Worm (Caenorhabditis elegans): Measurements from ENCODE around the gene pod-1.

ce11 chrIII:13501599-13501998 lies 22.3 kb downstream of the pod-1 start, which contains the start of gene T28A8.5:
- no peak for TF ChIP-seq tab-1 (GFP tag; IDR thresholded peaks at IDR 0.05)
- TF ChIP-seq ztf-23 (GFP tag; IDR thresholded peaks at IDR 0.05): no peak
- TF ChIP-seq med-1 (GFP tag; optimal IDR thresholded peaks at IDR 0.05; ENCODE audit: insufficient read depth): no peak
- TF ChIP-seq flt-1 (GFP tag; IDR thresholded peaks at IDR 0.05): no peak
- no peak for TF ChIP-seq cog-1 (tag; optimal IDR thresholded peaks at IDR 0.05)
